Worm (Caenorhabditis elegans) whole organism, mixed stage, embryonic: ENCODE results near the gene F49F1.12.

ENCODE experiments used
- ceh-43 ChIP-seq: fragments of 200-800 bp; sonication (Bioruptor generic); optimal IDR thresholded peaks from 2 replicates; lab custom pipeline; 2018; ENCODE audit warnings: mild to moderate bottlenecking, missing genetic modification characterization, moderate library complexity, missing compliant biosample characterization
- elt-1 ChIP-seq: sonication (generic microtip); optimal IDR thresholded peaks from 2 replicates; lab custom pipeline; 2017; ENCODE audit warnings: missing genetic modification characterization, mild to moderate bottlenecking, missing compliant biosample characterization, antibody characterized with exemption, moderate library complexity, borderline replicate concordance; ENCODE audit not compliant: insufficient read depth
- lin-13 ChIP-seq: fragments of 150-350 bp; optimal IDR thresholded peaks from 2 replicates; lab custom pipeline; 2014; ENCODE audit warnings: missing biosample characterization, missing genetic modification characterization
- lsy-2 ChIP-seq: fragments of 150-350 bp; optimal IDR thresholded peaks from 2 replicates; lab custom pipeline; 2014; ENCODE audit warnings: missing biosample characterization, missing genetic modification characterization
- nhr-12 ChIP-seq: fragments of 150-350 bp; optimal IDR thresholded peaks from 2 replicates; lab custom pipeline; 2014; ENCODE audit warnings: missing biosample characterization, missing genetic modification characterization
- nhr-76 ChIP-seq: sonication (generic microtip); optimal IDR thresholded peaks from 2 replicates; lab custom pipeline; 2017; ENCODE audit warnings: missing biosample characterization, missing genetic modification characterization
- unc-62 ChIP-seq: fragments of 150-350 bp; optimal IDR thresholded peaks from 2 replicates; lab custom pipeline; 2014; ENCODE audit warnings: missing biosample characterization, missing genetic modification reagents, missing genetic modification characterization
- ztf-11 ChIP-seq: fragments of 150-350 bp; optimal IDR thresholded peaks from 2 replicates; lab custom pipeline; 2014; ENCODE audit warnings: missing biosample characterization, missing genetic modification characterization

ce11 chrIV:4152143-4152542 is 9.3 kb upstream of the F49F1.12 start, which contains the start of the genes K08D10.10 and R07C12.1:
- TF ChIP-seq lsy-2 (tag; lab: Kevin White, UChicago) = no peak
- no peak for TF ChIP-seq unc-62 (GFP tag; lab: Kevin White, UChicago)
- no peak for TF ChIP-seq elt-1 (tag; lab: Kevin White, UChicago)
- TF ChIP-seq lin-13 (tag; lab: Kevin White, UChicago) = no peak
- no peak for TF ChIP-seq nhr-12 (tag; lab: Kevin White, UChicago)
- no peak for TF ChIP-seq nhr-76 (tag; lab: Kevin White, UChicago)
- TF ChIP-seq ceh-43 (GFP tag; lab: Kevin White, UChicago) = no peak
- no peak for TF ChIP-seq ztf-11 (tag; lab: Kevin White, UChicago)
